Worm (Caenorhabditis elegans): ENCODE results near the gene C42D4.13.

- no peak for TF ChIP-seq nhr-76 (tag; optimal IDR thresholded peaks at IDR 0.05)
- TF ChIP-seq unc-62 (GFP tag; optimal IDR thresholded peaks at IDR 0.05), result no peak
- no peak for TF ChIP-seq ces-1 (GFP tag; optimal IDR thresholded peaks at IDR 0.05)
- TF ChIP-seq elt-3 (tag; optimal IDR thresholded peaks at IDR 0.05), result no peak
- TF ChIP-seq M03D4.4 (tag; optimal IDR thresholded peaks at IDR 0.05), result no peak
- no peak for TF ChIP-seq snpc-4 (tag; optimal IDR thresholded peaks at IDR 0.05)
- no peak for TF ChIP-seq hlh-1 (tag; optimal IDR thresholded peaks at IDR 0.05)
Measured at ce11 chrIV:7158161-7158560, 29.8 kb downstream of the C42D4.13 start.

All from whole organism, mixed stage, embryonic.